Worm (Caenorhabditis elegans) whole organism, L4/young adult: Measurements from ENCODE around the gene R151.10.

Experiments used
- W03F9.2 ChIP-seq: fragments of 150-350 bp; optimal IDR thresholded peaks from 2 replicates; lab custom pipeline; 2014; ENCODE audit warnings: missing biosample characterization, missing genetic modification characterization
- dao-5 ChIP-seq: sonication (generic microtip); optimal IDR thresholded peaks from 2 replicates; lab custom pipeline; 2016; ENCODE audit warnings: missing genotype, missing genetic modification characterization, moderate library complexity, missing compliant biosample characterization
- him-1 ChIP-seq: sonication (generic microtip); optimal IDR thresholded peaks from 2 replicates; lab custom pipeline; 2016; ENCODE audit warnings: missing genotype, missing genetic modification reagents, missing genetic modification characterization, missing compliant biosample characterization

ce11 chrIII:7271083-7271482 lies 40.3 kb upstream of the R151.10 start:
- no peak for TF ChIP-seq W03F9.2 (tag; lab: Kevin White, UChicago)
- no peak for TF ChIP-seq him-1 (tag; lab: Kevin White, UChicago)
- no peak for TF ChIP-seq dao-5 (tag; lab: Kevin White, UChicago)
